Worm (Caenorhabditis elegans) whole organism, late embryonic: Measurements from ENCODE around the gene H27A22.1.

Source experiments
- mec-3 ChIP-seq: sonication (generic microtip); optimal IDR thresholded peaks from 2 replicates; lab custom pipeline; 2016; ENCODE audit warnings: borderline replicate concordance, missing genetic modification characterization, missing compliant biosample characterization
- nfya-1 ChIP-seq: sonication (generic microtip); optimal IDR thresholded peaks from 2 replicates; lab custom pipeline; 2017; ENCODE audit warnings: missing genetic modification characterization, mild to moderate bottlenecking, missing compliant biosample characterization, antibody characterized with exemption, moderate library complexity

- TF ChIP-seq nfya-1 (tag; lab: Kevin White, UChicago), result no peak
- TF ChIP-seq mec-3 (tag; lab: Kevin White, UChicago), result no peak
These were observed 30.8 kb upstream of the H27A22.1 start for ce11 chrV:10571523-10571922.
